Worm (Caenorhabditis elegans) whole organism, early embryonic: ENCODE results near the gene lmtr-3.

ENCODE experiments used
- B0310.2 ChIP-seq: sonication (generic microtip); optimal IDR thresholded peaks from 2 replicates; lab custom pipeline; 2016; ENCODE audit warnings: mild to moderate bottlenecking, missing genetic modification characterization, missing compliant biosample characterization
- aly-1 ChIP-seq: sonication (generic microtip); optimal IDR thresholded peaks from 2 replicates; lab custom pipeline; 2016; ENCODE audit warnings: missing genetic modification characterization, missing compliant biosample characterization
- ama-1 ChIP-seq: fragments of 150-350 bp; optimal IDR thresholded peaks from 2 replicates; lab custom pipeline; 2014
- ceh-36 ChIP-seq: sonication (generic microtip); optimal IDR thresholded peaks from 2 replicates; lab custom pipeline; 2016; ENCODE audit warnings: missing genetic modification characterization, inconsistent platforms, missing compliant biosample characterization
- ets-7 ChIP-seq: sonication (generic microtip); optimal IDR thresholded peaks from 2 replicates; lab custom pipeline; 2016; ENCODE audit warnings: missing genotype, missing genetic modification characterization, missing compliant biosample characterization
- flt-1 ChIP-seq: fragments of 200-800 bp; sonication (Bioruptor generic); IDR thresholded peaks from 2 replicates; pipeline ENCODE4 v1.3.6; 2022; ENCODE audit warnings: missing genetic modification characterization, missing compliant biosample characterization
- hmbx-1 ChIP-seq: sonication (generic microtip); optimal IDR thresholded peaks from 2 replicates; lab custom pipeline; 2016; ENCODE audit warnings: mild to moderate bottlenecking, missing genetic modification characterization, missing compliant biosample characterization
- hmg-4 ChIP-seq: fragments of 200-800 bp; sonication (Bioruptor generic); optimal IDR thresholded peaks from 2 replicates; lab custom pipeline; 2018; ENCODE audit warnings: mild to moderate bottlenecking, missing genetic modification characterization, missing compliant biosample characterization
- hnd-1 ChIP-seq: sonication (generic microtip); optimal IDR thresholded peaks from 2 replicates; lab custom pipeline; 2016; ENCODE audit warnings: missing genetic modification characterization, missing compliant biosample characterization
- pes-1 ChIP-seq: fragments of 200-800 bp; sonication (Bioruptor generic); IDR thresholded peaks from 2 replicates; pipeline ENCODE4 v1.3.6; 2022; ENCODE audit warnings: missing genetic modification reagents, missing genetic modification characterization, missing compliant biosample characterization
- scrt-1 ChIP-seq: fragments of 200-800 bp; sonication (Bioruptor generic); IDR thresholded peaks from 2 replicates; pipeline ENCODE4 v1.3.6; 2022; ENCODE audit warnings: missing genetic modification characterization, missing compliant biosample characterization
- sea-1 ChIP-seq: fragments of 200-800 bp; sonication (Bioruptor generic); conservative IDR thresholded peaks from 2 replicates; pipeline ENCODE4 v1.3.6; 2022; ENCODE audit warnings: missing genetic modification characterization, missing compliant biosample characterization
- tbx-11 ChIP-seq: fragments of 200-800 bp; sonication (Bioruptor generic); IDR thresholded peaks from 2 replicates; pipeline ENCODE4 v1.3.6; 2022; ENCODE audit warnings: missing genetic modification characterization, missing compliant biosample characterization
- tbx-37 ChIP-seq: fragments of 200-800 bp; sonication (Bioruptor generic); conservative IDR thresholded peaks from 2 replicates; pipeline ENCODE4 v1.3.6; 2022; ENCODE audit warnings: missing genetic modification reagents, missing genetic modification characterization, missing compliant biosample characterization

DNA sequence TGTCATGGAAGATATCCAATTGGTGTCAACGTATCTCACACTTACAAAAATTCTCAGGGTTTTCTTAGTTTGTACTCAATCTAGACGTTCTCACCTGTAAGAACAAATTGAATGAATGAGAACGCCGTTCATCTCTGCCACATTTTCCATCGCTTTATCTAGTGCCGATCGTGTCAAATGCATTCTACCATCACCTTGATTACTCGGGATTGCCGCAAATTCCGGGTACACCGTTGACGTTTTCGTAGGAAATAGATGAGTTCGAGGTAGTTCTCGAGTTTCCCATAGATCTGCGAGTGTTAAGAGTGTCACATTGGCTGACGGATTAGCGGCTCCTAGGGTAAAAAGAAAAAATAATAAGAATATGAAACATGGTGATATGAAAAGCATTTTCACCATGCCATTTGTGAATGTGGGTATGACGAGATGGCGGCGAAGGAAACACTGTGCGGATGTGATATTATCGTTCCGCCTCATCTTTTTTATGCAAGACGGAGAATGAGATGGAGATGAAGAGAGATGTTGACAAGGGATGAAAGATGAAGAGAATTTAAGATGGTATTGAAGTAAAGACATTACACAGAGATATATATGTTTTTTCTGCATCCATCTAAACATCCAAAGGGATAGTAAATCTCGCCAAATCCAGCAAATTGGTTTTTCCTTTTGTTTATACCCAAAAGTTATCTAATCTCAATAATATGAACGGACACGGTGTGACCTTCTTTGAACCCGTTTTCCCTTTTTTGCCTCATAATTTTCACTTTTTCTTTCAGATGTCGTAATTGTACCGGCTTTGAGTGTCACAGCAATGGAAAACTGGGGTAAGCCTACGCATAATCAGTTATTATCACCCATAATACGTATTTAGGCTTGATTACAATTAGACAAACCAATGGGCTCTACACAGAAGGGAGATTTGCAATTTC lies 30.6 kb upstream of the lmtr-3 start, which contains the start of gene lact-8:
- no peak for TF ChIP-seq ama-1
- no peak for TF ChIP-seq pes-1 (GFP tag; lab: Robert Waterston, UW)
- TF ChIP-seq sea-1 (GFP tag; lab: Robert Waterston, UW): no peak
- no peak for TF ChIP-seq hmg-4
- no peak for TF ChIP-seq hmbx-1
- TF ChIP-seq ets-7 (tag; lab: Kevin White, UChicago): no peak
- TF ChIP-seq scrt-1 (GFP tag; lab: Robert Waterston, UW): no peak
- TF ChIP-seq tbx-37: no peak
- TF ChIP-seq hnd-1 (tag; lab: Kevin White, UChicago): no peak
- no peak for TF ChIP-seq ceh-36
- no peak for TF ChIP-seq aly-1 (tag; lab: Kevin White, UChicago)
- no peak for TF ChIP-seq B0310.2 (tag; lab: Kevin White, UChicago)
- TF ChIP-seq tbx-11: no peak
- no peak for TF ChIP-seq flt-1
